Worm (Caenorhabditis elegans): ENCODE data around the gene clec-47.
A peak's percentile ranks its signal among the peaks of the same experiment; 100 is the strongest.
"Not testable (repeated sequence)": the region's sequence is repeated elsewhere in the genome, so short reads cannot be mapped to it uniquely, and the experiment has no call there.

Gene clec-47

DNA sequence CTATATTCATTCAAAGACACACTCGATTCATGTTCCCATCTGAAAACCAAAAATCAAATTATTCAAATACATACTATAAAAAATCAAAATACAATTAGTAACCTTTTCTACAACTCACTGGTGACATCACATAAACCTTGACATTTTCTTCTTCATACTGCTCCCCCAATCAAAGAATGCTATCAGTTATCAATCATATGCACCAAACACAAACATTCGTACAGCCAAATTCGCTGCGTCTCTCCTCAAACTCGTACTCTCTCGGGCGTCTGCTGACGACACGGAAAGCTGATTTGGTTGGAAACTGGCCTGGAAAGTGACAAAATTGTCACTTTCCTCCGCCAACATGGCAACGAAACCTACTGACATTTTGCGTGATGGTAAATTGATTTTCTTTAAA is 16.8 kb downstream of the clec-47 start, which contains the start of gene plc-2 (continued):
- TF ChIP-seq ceh-20 (GFP tag; IDR thresholded peaks at IDR 0.05) (no peak), unc-62 (GFP tag; optimal IDR thresholded peaks at IDR 0.05 in 1 of 2) (peak in 1 of 2 experiments; percentile 13), unc-62 (tag; optimal IDR thresholded peaks at IDR 0.05) (no peak), mdt-29 (GFP tag; IDR thresholded peaks at IDR 0.05) (no peak), hlh-11 (tag; optimal IDR thresholded peaks at IDR 0.05) (peak; percentile 88), ces-1 (GFP tag; optimal IDR thresholded peaks at IDR 0.05) (no peak), madf-9 (GFP tag; conservative IDR thresholded peaks at IDR 0.05) (no peak), dmd-8 (GFP tag; IDR thresholded peaks at IDR 0.05) (no peak), ZK546.5 (tag; optimal IDR thresholded peaks at IDR 0.05) (no peak), nhr-77 (tag; optimal IDR thresholded peaks at IDR 0.05) (peak; percentile 31)

ce11 chrV:15193909-15194308 is 18.4 kb downstream of the clec-47 start, which contains the start of gene Y75B12B.13:
TSS of gene Y75B12B.13 (minus strand) at chrV:15194009.
- TF ChIP-seq ztf-11 (tag; optimal IDR thresholded peaks at IDR 0.05) (no peak), lin-13 (GFP tag; optimal IDR thresholded peaks at IDR 0.05) (no peak), nhr-10 (tag; optimal IDR thresholded peaks at IDR 0.05) (no peak), ceh-32 (tag; optimal IDR thresholded peaks at IDR 0.05; ENCODE audit: poor library complexity) (no peak), lim-7 (GFP tag; IDR thresholded peaks at IDR 0.05) (no peak)

ce11 chrV:15197955-15198354 is 22.4 kb downstream of the clec-47 start, which contains the start of gene srw-1:
TSS of gene srw-1 (plus strand) at chrV:15198255.
- no peak for TF ChIP-seq php-3 (GFP tag; IDR thresholded peaks at IDR 0.05)
- no peak for TF ChIP-seq sdz-12 (GFP tag; optimal IDR thresholded peaks at IDR 0.05)
- no peak for TF ChIP-seq nhr-28 (tag; optimal IDR thresholded peaks at IDR 0.05)
- TF ChIP-seq snpc-1.2 (GFP tag; IDR thresholded peaks at IDR 0.05), result no peak
- no peak for TF ChIP-seq zip-11 (GFP tag; IDR thresholded peaks at IDR 0.05)
- no peak for TF ChIP-seq pha-4 (GFP tag; IDR thresholded peaks at IDR 0.05)
- TF ChIP-seq pha-4 (tag; optimal IDR thresholded peaks at IDR 0.05), result no peak
- TF ChIP-seq dve-1 (tag; optimal IDR thresholded peaks at IDR 0.05; ENCODE audit: insufficient read depth), result no peak

DNA sequence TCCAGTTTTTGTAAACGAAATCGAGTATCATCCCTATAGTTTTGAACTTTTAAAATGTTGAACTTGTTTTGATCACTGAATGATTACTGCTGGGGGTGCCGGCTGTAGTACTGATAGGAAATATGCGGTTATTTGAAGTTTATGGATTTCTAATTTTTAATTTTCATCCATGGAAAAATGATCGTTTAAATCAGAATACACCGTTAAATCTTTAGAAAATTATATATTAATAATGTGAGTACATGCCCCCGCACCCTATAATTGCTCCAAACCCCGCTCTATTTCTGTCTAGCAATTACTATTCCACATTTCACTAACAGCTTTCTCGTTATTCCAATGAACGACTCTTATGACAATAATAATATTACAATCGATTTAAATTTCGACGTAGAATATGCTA is 24.2 kb downstream of the clec-47 start, which contains the start of gene Y75B12B.10:
Gene Y75B12B.10 (plus strand): TSS at position 301 of the 400 bp plus-strand sequence.
- TF ChIP-seq nhr-48 (tag; optimal IDR thresholded peaks at IDR 0.05) (no peak), mxl-2 (GFP tag; conservative IDR thresholded peaks at IDR 0.05) (no peak)

DNA sequence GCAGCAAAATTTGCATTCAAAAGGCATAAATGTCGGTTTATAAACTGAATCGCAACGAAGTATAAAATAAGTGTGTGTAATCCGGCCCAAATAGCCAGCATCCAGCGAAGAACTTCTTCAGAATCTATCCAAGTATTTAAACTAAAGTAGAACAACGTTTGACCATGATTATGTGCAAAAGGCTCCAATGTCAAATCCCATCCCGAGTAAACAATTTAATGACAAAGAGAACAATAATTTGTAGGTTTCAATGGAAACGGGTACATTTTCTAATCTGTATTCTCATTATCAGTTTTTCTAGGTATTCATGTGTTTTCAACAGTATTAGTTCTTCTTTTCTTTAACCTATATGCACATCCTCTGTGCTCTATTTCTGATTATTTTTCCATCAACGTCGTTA is 32.1 kb downstream of the clec-47 start, which contains the start of gene C41G6.12:
Gene C41G6.12 (minus strand): TSS at position 101 of the 400 bp plus-strand sequence.
- not testable (repeated sequence) for TF ChIP-seq lin-13 (GFP tag; optimal IDR thresholded peaks at IDR 0.05); fos-1 (tag; optimal IDR thresholded peaks at IDR 0.05); zip-11 (GFP tag; IDR thresholded peaks at IDR 0.05)

- TF ChIP-seq nhr-6 (tag; optimal IDR thresholded peaks at IDR 0.05); nhr-102 (tag; optimal IDR thresholded peaks at IDR 0.05); spr-3 (GFP tag; optimal IDR thresholded peaks at IDR 0.05): not testable (repeated sequence)
Measured at ce11 chrV:15211869-15212268, 36.3 kb downstream of the clec-47 start, which contains the start of gene sri-24. TSS of gene sri-24 (plus strand) at chrV:15212169.

DNA sequence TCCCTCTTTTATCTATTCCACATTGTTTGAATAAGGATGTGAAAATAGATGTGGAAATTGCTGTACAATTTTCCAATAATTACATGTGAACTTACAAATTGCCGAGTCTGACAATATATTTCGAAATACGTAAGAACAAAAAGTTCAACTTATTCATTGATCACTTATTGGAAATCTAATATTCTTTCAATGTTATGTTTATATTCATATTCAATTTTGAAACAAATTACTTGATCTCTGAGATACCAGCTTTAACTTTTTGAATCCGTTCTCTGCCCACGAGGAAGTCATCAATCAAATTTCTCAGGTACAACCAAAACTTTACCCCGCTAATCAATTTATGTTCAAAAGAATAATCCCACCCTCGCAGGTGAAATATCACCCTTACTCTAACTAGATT is 39.6 kb downstream of the clec-47 start, which contains the start of gene sri-26:
Gene sri-26 (plus strand): TSS at position 301 of the 400 bp plus-strand sequence.
- not testable (repeated sequence) for TF ChIP-seq lin-13 (GFP tag; optimal IDR thresholded peaks at IDR 0.05); F26F4.8 (GFP tag; conservative IDR thresholded peaks at IDR 0.05); fkh-10 (GFP tag; optimal IDR thresholded peaks at IDR 0.05)

All from whole organism, L4 larva.